Worm (Caenorhabditis elegans) whole organism, L3 larva: ENCODE measurements around the gene F15B9.8.

Source experiments
- R02D3.7 ChIP-seq: fragments of 150-350 bp; optimal IDR thresholded peaks from 2 replicates; lab custom pipeline; 2014; ENCODE audit warnings: missing biosample characterization, missing genetic modification characterization
- ZK546.5 ChIP-seq: sonication (generic microtip); optimal IDR thresholded peaks from 2 replicates; lab custom pipeline; 2017; ENCODE audit warnings: missing biosample characterization, missing genetic modification characterization
- aly-2 ChIP-seq: fragments of 150-350 bp; optimal IDR thresholded peaks from 2 replicates; lab custom pipeline; 2014; ENCODE audit warnings: missing biosample characterization, missing genetic modification characterization
- ama-1 ChIP-seq: fragments of 150-350 bp; optimal IDR thresholded peaks from 2 replicates; lab custom pipeline; 2018
- ceh-16 ChIP-seq: sonication (generic microtip); optimal IDR thresholded peaks from 2 replicates; lab custom pipeline; 2017; ENCODE audit warnings: missing biosample characterization, missing genetic modification characterization
- ceh-28 ChIP-seq: fragments of 150-350 bp; optimal IDR thresholded peaks from 2 replicates; lab custom pipeline; 2014; ENCODE audit warnings: missing biosample characterization, missing genetic modification reagents, missing genetic modification characterization
- egl-5 ChIP-seq: fragments of 150-350 bp; optimal IDR thresholded peaks from 2 replicates; lab custom pipeline; 2017; ENCODE audit warnings: missing biosample characterization, missing genetic modification reagents, missing genetic modification characterization, inconsistent platforms
- elt-1 ChIP-seq: fragments of 150-350 bp; optimal IDR thresholded peaks from 2 replicates; lab custom pipeline; 2014; ENCODE audit warnings: missing biosample characterization, missing genetic modification characterization
- elt-3 ChIP-seq, 3 experiments: fragments of 150-350 bp in 1 of 3; sonication (generic microtip) in 2 of 3; optimal IDR thresholded peaks; 2 replicates in 2 of 3; 4 replicates in 1 of 3; lab custom pipeline; 2014 to 2017; ENCODE audit warnings: missing biosample characterization in 3 of 3, missing genetic modification characterization in 3 of 3
- eor-1 ChIP-seq, 2 experiments: fragments of 150-350 bp; optimal IDR thresholded peaks; 2 replicates each; lab custom pipeline; 2014 to 2018; ENCODE audit warnings: missing biosample characterization in 2 of 2, missing genetic modification characterization in 2 of 2
- fkh-10 ChIP-seq: sonication (generic microtip); optimal IDR thresholded peaks from 2 replicates; lab custom pipeline; 2017; ENCODE audit warnings: missing biosample characterization, missing genetic modification reagents, missing genetic modification characterization
- fos-1 ChIP-seq: fragments of 150-350 bp; optimal IDR thresholded peaks from 2 replicates; lab custom pipeline; 2014; ENCODE audit warnings: missing biosample characterization, missing genetic modification characterization
- hmg-11 ChIP-seq: sonication (generic microtip); optimal IDR thresholded peaks from 2 replicates; lab custom pipeline; 2016; ENCODE audit warnings: missing genetic modification characterization, missing compliant biosample characterization
- jun-1 ChIP-seq: fragments of 150-350 bp; optimal IDR thresholded peaks from 2 replicates; lab custom pipeline; 2014; ENCODE audit warnings: missing biosample characterization, missing genetic modification reagents, missing genetic modification characterization
- lin-15B ChIP-seq: fragments of 150-350 bp; optimal IDR thresholded peaks from 2 replicates; lab custom pipeline; 2014; ENCODE audit warnings: missing biosample characterization, missing genetic modification characterization
- lin-39 ChIP-seq: fragments of 150-350 bp; optimal IDR thresholded peaks from 2 replicates; lab custom pipeline; 2018; ENCODE audit warnings: missing biosample characterization, missing genetic modification reagents, missing genetic modification characterization
- mml-1 ChIP-seq: fragments of 150-350 bp; sonication (generic microtip); optimal IDR thresholded peaks from 3 replicates; lab custom pipeline; 2014; ENCODE audit warnings: missing biosample characterization, missing genetic modification characterization
- nhr-11 ChIP-seq: fragments of 150-350 bp; optimal IDR thresholded peaks from 2 replicates; lab custom pipeline; 2014; ENCODE audit warnings: missing biosample characterization, missing genetic modification characterization
- nhr-12 ChIP-seq: fragments of 150-350 bp; optimal IDR thresholded peaks from 2 replicates; lab custom pipeline; 2014; ENCODE audit warnings: missing biosample characterization, missing genetic modification characterization
- nhr-23 ChIP-seq: fragments of 150-350 bp; optimal IDR thresholded peaks from 2 replicates; lab custom pipeline; 2014; ENCODE audit warnings: missing biosample characterization, missing genetic modification reagents, missing genetic modification characterization
- nhr-237 ChIP-seq: fragments of 150-350 bp; optimal IDR thresholded peaks from 2 replicates; lab custom pipeline; 2014; ENCODE audit warnings: missing biosample characterization, missing genetic modification characterization
- nhr-25 ChIP-seq: sonication (generic microtip); optimal IDR thresholded peaks from 2 replicates; lab custom pipeline; 2017; ENCODE audit warnings: missing biosample characterization, missing genetic modification characterization
- nhr-28 ChIP-seq: fragments of 150-350 bp; optimal IDR thresholded peaks from 2 replicates; lab custom pipeline; 2014; ENCODE audit warnings: missing biosample characterization, missing genetic modification characterization
- nhr-43 ChIP-seq: sonication (generic microtip); optimal IDR thresholded peaks from 2 replicates; lab custom pipeline; 2016; ENCODE audit warnings: mild to moderate bottlenecking, missing genetic modification characterization, missing compliant biosample characterization; ENCODE audit not compliant: poor library complexity, severe bottlenecking
- nhr-67 ChIP-seq: fragments of 150-350 bp; optimal IDR thresholded peaks from 2 replicates; lab custom pipeline; 2014; ENCODE audit warnings: missing biosample characterization, missing genetic modification characterization
- nhr-76 ChIP-seq: fragments of 150-350 bp; sonication (generic microtip); optimal IDR thresholded peaks from 5 replicates; lab custom pipeline; 2014; ENCODE audit warnings: missing biosample characterization, missing genetic modification characterization
- nhr-77 ChIP-seq: fragments of 150-350 bp; optimal IDR thresholded peaks from 2 replicates; lab custom pipeline; 2014; ENCODE audit warnings: missing biosample characterization, missing genetic modification characterization
- pqm-1 ChIP-seq: fragments of 150-350 bp; optimal IDR thresholded peaks from 2 replicates; lab custom pipeline; 2017; ENCODE audit warnings: missing biosample characterization, missing genetic modification characterization, inconsistent platforms
- skn-1 ChIP-seq: fragments of 150-350 bp; optimal IDR thresholded peaks from 2 replicates; lab custom pipeline; 2014; ENCODE audit warnings: missing biosample characterization, missing genetic modification characterization
- unc-39 ChIP-seq: sonication (generic microtip); optimal IDR thresholded peaks from 4 replicates; lab custom pipeline; 2017; ENCODE audit warnings: missing biosample characterization, missing genetic modification characterization
- unc-62 ChIP-seq: fragments of 150-350 bp; sonication (generic microtip); optimal IDR thresholded peaks from 4 replicates; lab custom pipeline; 2014; ENCODE audit warnings: missing biosample characterization, missing genetic modification reagents, missing genetic modification characterization
- ztf-11 ChIP-seq: fragments of 150-350 bp; optimal IDR thresholded peaks from 2 replicates; lab custom pipeline; 2014; ENCODE audit warnings: missing biosample characterization, missing genetic modification characterization
- ztf-4 ChIP-seq: fragments of 150-350 bp; optimal IDR thresholded peaks from 2 replicates; lab custom pipeline; 2014; ENCODE audit warnings: missing biosample characterization, missing genetic modification characterization

The F15B9.8 gene

DNA sequence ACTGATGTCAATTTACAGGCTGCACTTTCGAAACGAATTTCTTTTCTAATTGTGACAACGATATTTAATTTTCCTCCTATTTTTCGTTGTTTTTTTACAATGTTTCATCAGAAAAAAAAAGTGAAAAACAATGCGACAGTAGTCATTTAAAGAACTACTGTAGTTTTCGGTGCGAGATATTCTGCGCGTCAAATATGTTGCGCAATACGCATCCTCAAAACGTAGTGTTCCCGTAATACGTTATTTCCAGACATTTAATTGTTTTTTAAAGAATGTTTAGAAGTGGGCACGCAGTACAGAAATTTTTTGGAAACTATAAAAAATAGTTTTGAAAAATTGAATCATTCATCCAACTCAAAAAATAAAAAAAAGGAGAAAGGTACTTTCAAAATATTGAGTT lies 14.3 kb upstream of the F15B9.8 start:
- TF ChIP-seq ZK546.5 (tag; lab: Kevin White, UChicago) = no peak
- TF ChIP-seq egl-5 (tag; lab: Kevin White, UChicago) = no peak
- no peak for TF ChIP-seq nhr-25 (tag; lab: Kevin White, UChicago)
- no peak for TF ChIP-seq ztf-4 (tag; lab: Kevin White, UChicago)
- TF ChIP-seq unc-62 = no peak
- no peak for TF ChIP-seq nhr-76 (tag; lab: Kevin White, UChicago)
- TF ChIP-seq lin-15B (tag; lab: Kevin White, UChicago) = no peak
- TF ChIP-seq lin-39 (tag; lab: Kevin White, UChicago) = no peak
- no peak for TF ChIP-seq nhr-28 (tag; lab: Kevin White, UChicago)
- TF ChIP-seq nhr-12 (tag; lab: Kevin White, UChicago) = no peak
- TF ChIP-seq ama-1 (lab: Kevin White, UChicago) = no peak
- TF ChIP-seq nhr-43 = no peak

DNA sequence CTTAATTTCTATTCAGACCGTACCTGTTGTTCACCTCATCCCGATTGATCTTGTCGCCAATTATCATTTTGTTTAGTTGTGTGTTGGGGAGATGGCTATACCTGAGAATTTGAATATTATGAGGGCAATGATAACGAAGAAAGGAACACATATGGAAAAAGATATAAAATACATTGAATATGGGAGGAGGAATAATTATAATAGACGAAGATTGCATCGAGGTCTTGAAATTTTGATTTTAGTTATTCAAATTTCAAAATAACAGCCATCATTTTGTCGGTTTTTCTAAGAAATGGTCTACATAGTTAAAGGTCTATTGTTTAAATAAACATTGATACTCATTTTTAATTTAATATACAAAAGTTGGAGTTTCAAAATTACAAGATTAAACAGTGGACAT lies 1.3 kb upstream of the F15B9.8 start, which contains the start of gene shw-3:
shw-3 (minus strand) TSS at position 101 of the 400 bp plus-strand sequence.
- TF ChIP-seq fos-1 (tag; lab: Kevin White, UChicago) (no peak), nhr-237 (tag; lab: Kevin White, UChicago) (no peak), aly-2 (tag; lab: Kevin White, UChicago) (no peak), nhr-76 (tag; lab: Kevin White, UChicago) (no peak), elt-3 (tag; optimal IDR thresholded peaks at IDR 0.05; lab: Kevin White, UChicago) (no peak), jun-1 (tag; lab: Kevin White, UChicago) (no peak), egl-5 (tag; lab: Kevin White, UChicago) (no peak), nhr-28 (tag; lab: Kevin White, UChicago) (no peak), fkh-10 (GFP tag; lab: Kevin White, UChicago) (no peak), nhr-67 (tag; lab: Kevin White, UChicago) (no peak), mml-1 (tag; lab: Kevin White, UChicago) (no peak), nhr-77 (tag; lab: Kevin White, UChicago) (no peak)

DNA sequence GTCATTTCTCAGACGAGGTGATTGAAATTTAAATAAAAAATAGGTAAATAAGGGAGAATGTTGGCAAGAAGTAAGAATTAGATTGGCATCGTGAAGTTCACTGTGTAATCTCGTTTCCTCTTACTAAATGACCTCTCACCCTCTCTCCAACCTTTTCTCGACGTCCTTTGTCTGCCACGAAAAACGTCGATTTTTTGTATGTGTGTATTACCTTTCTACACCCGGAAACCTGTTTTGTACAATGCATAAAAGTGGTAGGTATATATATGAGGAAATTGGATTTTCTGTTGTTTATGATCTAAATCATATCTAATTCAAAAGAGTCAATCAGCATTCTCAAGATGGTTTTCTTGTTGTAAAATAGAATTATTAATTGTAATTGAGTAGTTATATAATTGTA lies 4.5 kb downstream of the F15B9.8 start, which contains the start of the genes F15B9.11 and dsl-7:
F15B9.11 (minus strand) TSS at position 5 of the 400 bp plus-strand sequence.
dsl-7 (plus strand) TSS at position 260 of the 400 bp plus-strand sequence.
- TF ChIP-seq nhr-25 (tag; lab: Kevin White, UChicago) (peak; percentile 73), ceh-28 (tag; lab: Kevin White, UChicago) (no peak), elt-1 (tag; lab: Kevin White, UChicago) (peak; percentile 17)

DNA sequence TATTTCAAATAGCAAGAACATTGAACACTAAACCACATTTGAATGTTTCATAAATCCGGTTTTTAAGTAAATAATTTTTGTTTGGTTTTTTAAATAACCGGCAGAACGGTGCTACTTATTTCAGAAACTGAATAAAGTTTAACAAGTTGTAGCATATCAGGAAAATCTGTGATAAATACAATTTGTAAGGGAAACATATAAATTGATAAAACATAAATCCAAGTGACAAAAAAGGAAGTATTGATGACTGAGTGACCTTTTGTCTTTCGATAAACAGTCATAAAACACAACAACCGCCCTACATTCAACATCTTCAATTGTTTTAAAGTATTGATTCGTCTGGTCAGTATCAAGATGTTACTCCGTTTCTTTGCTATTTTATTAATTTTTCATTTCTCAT lies 6.9 kb downstream of the F15B9.8 start, which contains the start of gene far-5:
far-5 (plus strand) TSS at position 301 of the 400 bp plus-strand sequence.
- TF ChIP-seq nhr-23 (tag; lab: Kevin White, UChicago) (peak; percentile 2), egl-5 (tag; lab: Kevin White, UChicago) (no peak)

DNA sequence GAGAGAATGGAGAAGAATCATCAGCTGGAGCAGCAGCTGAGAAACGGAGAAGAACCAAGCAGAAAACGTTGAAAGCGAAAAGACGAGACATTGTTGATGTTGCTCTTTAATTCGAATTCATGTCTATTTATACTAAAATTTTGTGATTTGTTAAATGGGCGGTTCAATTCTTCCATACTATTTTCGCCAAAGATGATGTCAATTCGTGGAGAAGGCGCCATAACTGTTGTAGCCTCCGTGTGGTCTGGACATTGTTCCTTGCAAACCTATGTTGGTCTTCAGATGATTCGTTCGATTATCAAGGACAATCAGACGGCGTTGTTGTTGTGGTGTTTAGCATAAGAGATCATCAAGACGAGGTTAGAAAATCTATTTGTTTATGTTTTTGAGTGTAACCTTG lies 9.1 kb downstream of the F15B9.8 start, which contains the start of gene far-3:
far-3 (minus strand) TSS at position 101 of the 400 bp plus-strand sequence.
- no peak for TF ChIP-seq skn-1
- no peak for TF ChIP-seq hmg-11
- TF ChIP-seq R02D3.7 = no peak
- no peak for TF ChIP-seq elt-1 (tag; lab: Kevin White, UChicago)
- TF ChIP-seq ceh-16 = no peak
- no peak for TF ChIP-seq elt-3 (tag; optimal IDR thresholded peaks at IDR 0.05; lab: Kevin White, UChicago)
- no peak for TF ChIP-seq pqm-1 (tag; lab: Kevin White, UChicago)
- no peak for TF ChIP-seq nhr-28 (tag; lab: Kevin White, UChicago)
- TF ChIP-seq unc-62 = no peak
- TF ChIP-seq fos-1 (tag; lab: Kevin White, UChicago) = no peak
- no peak for TF ChIP-seq aly-2 (tag; lab: Kevin White, UChicago)
- no peak for TF ChIP-seq nhr-11 (tag; lab: Kevin White, UChicago)
- TF ChIP-seq nhr-237 (tag; lab: Kevin White, UChicago) = no peak
- no peak for TF ChIP-seq ztf-11 (tag; lab: Kevin White, UChicago)
- TF ChIP-seq eor-1 (tag; optimal IDR thresholded peaks at IDR 0.05; lab: Kevin White, UChicago) = no peak
- TF ChIP-seq lin-39 (tag; lab: Kevin White, UChicago) = no peak
- no peak for TF ChIP-seq unc-39 (tag; lab: Kevin White, UChicago)
